Worm (Caenorhabditis elegans) whole organism, L4 larva: ENCODE data around the gene gop-2.

Source experiments
- D1046.2 ChIP-seq: fragments of 200-800 bp; sonication (Bioruptor generic); IDR thresholded peaks from 2 replicates; pipeline ENCODE4 v1.3.6; 2022; ENCODE audit warnings: missing genetic modification characterization, missing compliant biosample characterization
- F26F4.8 ChIP-seq: fragments of 200-800 bp; sonication (Bioruptor generic); conservative IDR thresholded peaks from 2 replicates; pipeline ENCODE4 v1.3.6; 2022; ENCODE audit warnings: missing genetic modification characterization, missing compliant biosample characterization
- F49E8.2 ChIP-seq: sonication (generic microtip); optimal IDR thresholded peaks from 2 replicates; lab custom pipeline; 2016; ENCODE audit warnings: missing compliant biosample characterization, mild to moderate bottlenecking, missing genetic modification characterization, borderline replicate concordance
- T20F7.1 ChIP-seq: fragments of 200-800 bp; sonication (Bioruptor generic); optimal IDR thresholded peaks from 2 replicates; lab custom pipeline; 2018; ENCODE audit warnings: mild to moderate bottlenecking, missing genetic modification characterization, missing compliant biosample characterization
- T26A8.4 ChIP-seq: fragments of 200-800 bp; sonication (Bioruptor generic); IDR thresholded peaks from 2 replicates; pipeline ENCODE4 v1.3.6; 2022; ENCODE audit warnings: missing genetic modification characterization, missing compliant biosample characterization
- Y48G9A.11 ChIP-seq: fragments of 200-800 bp; sonication (Bioruptor generic); IDR thresholded peaks from 2 replicates; pipeline ENCODE4 v1.3.6; 2022; ENCODE audit warnings: missing genetic modification reagents, missing genetic modification characterization, missing compliant biosample characterization
- ZK337.2 ChIP-seq: fragments of 200-800 bp; sonication (Bioruptor generic); IDR thresholded peaks from 2 replicates; pipeline ENCODE4 v1.3.6; 2022; ENCODE audit warnings: missing genetic modification reagents, missing genetic modification characterization, missing compliant biosample characterization
- ZK546.5 ChIP-seq, 2 experiments: sonication (generic microtip); optimal IDR thresholded peaks; 2 replicates each; lab custom pipeline; 2017; ENCODE audit warnings: missing biosample characterization in 2 of 2, missing genetic modification characterization in 2 of 2
- aha-1 ChIP-seq: fragments of 150-350 bp; peaks from one replicate; lab custom pipeline; 2014; ENCODE audit warnings: missing biosample characterization, missing genetic modification characterization
- ama-1 ChIP-seq: fragments of 150-350 bp; optimal IDR thresholded peaks from 2 replicates; lab custom pipeline; 2014; ENCODE audit warnings: inconsistent platforms, mixed read lengths
- ceh-32 ChIP-seq: sonication (generic microtip); optimal IDR thresholded peaks from 2 replicates; lab custom pipeline; 2016; ENCODE audit warnings: mild to moderate bottlenecking, missing genetic modification characterization, missing compliant biosample characterization; ENCODE audit not compliant: poor library complexity
- ceh-44 ChIP-seq: fragments of 200-800 bp; sonication (Bioruptor generic); IDR thresholded peaks from 2 replicates; pipeline ENCODE4 v1.3.6; 2022; ENCODE audit warnings: missing genetic modification reagents, missing genetic modification characterization, missing compliant biosample characterization
- ceh-82 ChIP-seq: sonication (generic microtip); optimal IDR thresholded peaks from 2 replicates; lab custom pipeline; 2017; ENCODE audit warnings: missing biosample characterization, missing genetic modification characterization
- ces-1 ChIP-seq: fragments of 150-350 bp; sonication (generic microtip); optimal IDR thresholded peaks from 4 replicates; lab custom pipeline; 2014; ENCODE audit warnings: missing biosample characterization, missing genetic modification reagents, missing genetic modification characterization
- cey-2 ChIP-seq: sonication (generic microtip); optimal IDR thresholded peaks from 3 replicates; lab custom pipeline; 2017; ENCODE audit warnings: missing genetic modification characterization, mild to moderate bottlenecking, missing compliant biosample characterization, antibody characterized with exemption, borderline replicate concordance; ENCODE audit not compliant: insufficient read depth
- ctbp-1 ChIP-seq: fragments of 200-800 bp; sonication (Bioruptor generic); IDR thresholded peaks from 2 replicates; pipeline ENCODE4 v1.3.6; 2022; ENCODE audit warnings: missing genetic modification reagents, missing genetic modification characterization, missing compliant biosample characterization
- daf-16 ChIP-seq, 3 experiments: sonication (generic microtip); optimal IDR thresholded peaks; 2 replicates each; lab custom pipeline; 2016 to 2017; ENCODE audit warnings: missing genetic modification characterization in 3 of 3, missing genetic modification reagents in 3 of 3, mild to moderate bottlenecking in 2 of 3, missing compliant biosample characterization in 2 of 3, missing biosample characterization in 1 of 3, moderate library complexity in 1 of 3
- dmd-6 ChIP-seq: fragments of 200-800 bp; sonication (Bioruptor generic); IDR thresholded peaks from 2 replicates; pipeline ENCODE4 v1.3.6; 2022; ENCODE audit warnings: missing genetic modification reagents, missing genetic modification characterization, missing compliant biosample characterization
- dmd-9 ChIP-seq: fragments of 200-800 bp; sonication (Bioruptor generic); IDR thresholded peaks from 2 replicates; pipeline ENCODE4 v1.3.6; 2022; ENCODE audit warnings: missing genetic modification reagents, missing genetic modification characterization, missing compliant biosample characterization
- duxl-1 ChIP-seq: sonication (generic microtip); optimal IDR thresholded peaks from 2 replicates; lab custom pipeline; 2016; ENCODE audit warnings: mild to moderate bottlenecking, missing genetic modification characterization, moderate library complexity, missing compliant biosample characterization; ENCODE audit not compliant: poor library complexity
- egl-43 ChIP-seq: fragments of 200-800 bp; sonication (Bioruptor generic); IDR thresholded peaks from 2 replicates; pipeline ENCODE4 v1.3.6; 2022; ENCODE audit warnings: missing genetic modification reagents, missing genetic modification characterization, missing compliant biosample characterization
- fkh-10 ChIP-seq: fragments of 150-350 bp; optimal IDR thresholded peaks from 2 replicates; lab custom pipeline; 2014; ENCODE audit warnings: missing biosample characterization, missing genetic modification reagents, missing genetic modification characterization
- gei-8 ChIP-seq: fragments of 200-800 bp; sonication (Bioruptor generic); optimal IDR thresholded peaks from 2 replicates; lab custom pipeline; 2018; ENCODE audit warnings: mild to moderate bottlenecking, missing genetic modification characterization, missing compliant biosample characterization
- hif-1 ChIP-seq, 2 experiments: sonication (generic microtip); optimal IDR thresholded peaks; 2 replicates each; lab custom pipeline; 2016 to 2017; ENCODE audit warnings: missing compliant biosample characterization in 2 of 2, missing genetic modification characterization in 2 of 2, missing genetic modification reagents in 2 of 2, missing genotype in 2 of 2, mild to moderate bottlenecking in 1 of 2
- hlh-11 ChIP-seq: fragments of 200-800 bp; sonication (Bioruptor generic); optimal IDR thresholded peaks from 2 replicates; lab custom pipeline; 2018; ENCODE audit warnings: mild to moderate bottlenecking, missing genetic modification characterization, missing compliant biosample characterization
- hmg-1.1 ChIP-seq: fragments of 200-800 bp; sonication (Bioruptor generic); IDR thresholded peaks from 2 replicates; pipeline ENCODE4 v1.3.6; 2022; ENCODE audit warnings: missing genetic modification reagents, missing genetic modification characterization, missing compliant biosample characterization
- jun-1 ChIP-seq: fragments of 150-350 bp; optimal IDR thresholded peaks from 2 replicates; lab custom pipeline; 2014; ENCODE audit warnings: missing biosample characterization, missing genetic modification reagents, missing genetic modification characterization
- lim-7 ChIP-seq: fragments of 200-800 bp; sonication (Bioruptor generic); IDR thresholded peaks from 2 replicates; pipeline ENCODE4 v1.3.6; 2022; ENCODE audit warnings: missing genetic modification characterization, missing compliant biosample characterization
- lin-1 ChIP-seq: fragments of 200-800 bp; sonication (Bioruptor generic); IDR thresholded peaks from 2 replicates; pipeline ENCODE4 v1.3.6; 2022; ENCODE audit warnings: missing genetic modification reagents, missing genetic modification characterization, missing compliant biosample characterization
- lin-15B ChIP-seq: fragments of 150-350 bp; sonication (generic microtip); optimal IDR thresholded peaks from 3 replicates; lab custom pipeline; 2014; ENCODE audit warnings: missing biosample characterization, missing genetic modification characterization
- lin-29 ChIP-seq: fragments of 200-800 bp; sonication (Bioruptor generic); IDR thresholded peaks from 2 replicates; pipeline ENCODE4 v1.3.6; 2022; ENCODE audit warnings: missing genetic modification reagents, missing genetic modification characterization, missing compliant biosample characterization
- lin-38 ChIP-seq: fragments of 200-800 bp; sonication (Bioruptor generic); IDR thresholded peaks from 2 replicates; pipeline ENCODE4 v1.3.6; 2022; ENCODE audit warnings: missing genetic modification reagents, missing genetic modification characterization, missing compliant biosample characterization
- lsy-2 ChIP-seq, 2 experiments: fragments of 150-350 bp in 1 of 2; sonication (generic microtip) in 1 of 2; optimal IDR thresholded peaks; 2 replicates each; lab custom pipeline; 2014 to 2017; ENCODE audit warnings: missing biosample characterization in 2 of 2, missing genetic modification characterization in 2 of 2
- mep-1 ChIP-seq: fragments of 150-350 bp; sonication (generic microtip); optimal IDR thresholded peaks from 3 replicates; lab custom pipeline; 2014; ENCODE audit warnings: missing biosample characterization, missing genetic modification characterization
- nhr-237 ChIP-seq: sonication (generic microtip); optimal IDR thresholded peaks from 2 replicates; lab custom pipeline; 2017; ENCODE audit warnings: missing biosample characterization, missing genetic modification characterization
- nhr-6 ChIP-seq: fragments of 150-350 bp; optimal IDR thresholded peaks from 2 replicates; lab custom pipeline; 2014; ENCODE audit warnings: missing biosample characterization, missing genetic modification characterization
- nhr-76 ChIP-seq: fragments of 150-350 bp; optimal IDR thresholded peaks from 2 replicates; lab custom pipeline; 2014; ENCODE audit warnings: missing biosample characterization, missing genetic modification characterization
- pha-4 ChIP-seq, 2 experiments: fragments of 150-350 bp in 1 of 2; fragments of 200-800 bp in 1 of 2; sonication (Bioruptor generic) in 1 of 2; IDR thresholded peaks in 1 of 2; optimal IDR thresholded peaks in 1 of 2; 2 replicates each; pipeline versions ENCODE4 v1.3.6 to Lab custom; 2014 to 2022; ENCODE audit warnings: missing genetic modification characterization in 2 of 2, missing genetic modification reagents in 2 of 2, missing biosample characterization in 1 of 2, missing compliant biosample characterization in 1 of 2
- rbr-2 ChIP-seq: sonication (generic microtip); optimal IDR thresholded peaks from 2 replicates; lab custom pipeline; 2016; ENCODE audit warnings: missing genotype, missing genetic modification characterization, missing compliant biosample characterization
- sdz-12 ChIP-seq: fragments of 200-800 bp; sonication (Bioruptor generic); optimal IDR thresholded peaks from 2 replicates; lab custom pipeline; 2018; ENCODE audit warnings: mild to moderate bottlenecking, missing genetic modification characterization, missing compliant biosample characterization
- set-16 ChIP-seq: fragments of 200-800 bp; sonication (Bioruptor generic); IDR thresholded peaks from 2 replicates; pipeline ENCODE4 v1.3.6; 2022; ENCODE audit warnings: missing genetic modification reagents, missing genetic modification characterization, missing compliant biosample characterization
- skn-1 ChIP-seq: fragments of 150-350 bp; optimal IDR thresholded peaks from 2 replicates; lab custom pipeline; 2014; ENCODE audit warnings: missing biosample characterization, missing genetic modification characterization
- snpc-1.2 ChIP-seq: fragments of 200-800 bp; sonication (Bioruptor generic); IDR thresholded peaks from 2 replicates; pipeline ENCODE4 v1.3.6; 2022; ENCODE audit warnings: missing genetic modification reagents, missing genetic modification characterization, missing compliant biosample characterization
- snpc-4 ChIP-seq: fragments of 150-350 bp; optimal IDR thresholded peaks from 2 replicates; lab custom pipeline; 2014; ENCODE audit warnings: missing biosample characterization, missing genetic modification characterization
- spr-3 ChIP-seq: fragments of 200-800 bp; sonication (Bioruptor generic); optimal IDR thresholded peaks from 2 replicates; lab custom pipeline; 2018; ENCODE audit warnings: mild to moderate bottlenecking, missing genetic modification characterization, missing compliant biosample characterization
- vab-7 ChIP-seq: fragments of 200-800 bp; sonication (Bioruptor generic); IDR thresholded peaks from 2 replicates; pipeline ENCODE4 v1.3.6; 2022; ENCODE audit warnings: missing genetic modification reagents, missing genetic modification characterization, missing compliant biosample characterization
- zfp-2 ChIP-seq: sonication (generic microtip); optimal IDR thresholded peaks from 2 replicates; lab custom pipeline; 2016; ENCODE audit warnings: mild to moderate bottlenecking, missing genetic modification characterization, missing compliant biosample characterization
- zfp-3 ChIP-seq: fragments of 200-800 bp; sonication (Bioruptor generic); conservative IDR thresholded peaks from 2 replicates; pipeline ENCODE4 v1.3.6; 2022; ENCODE audit warnings: missing genetic modification reagents, missing genetic modification characterization, missing compliant biosample characterization

gop-2 gene

DNA sequence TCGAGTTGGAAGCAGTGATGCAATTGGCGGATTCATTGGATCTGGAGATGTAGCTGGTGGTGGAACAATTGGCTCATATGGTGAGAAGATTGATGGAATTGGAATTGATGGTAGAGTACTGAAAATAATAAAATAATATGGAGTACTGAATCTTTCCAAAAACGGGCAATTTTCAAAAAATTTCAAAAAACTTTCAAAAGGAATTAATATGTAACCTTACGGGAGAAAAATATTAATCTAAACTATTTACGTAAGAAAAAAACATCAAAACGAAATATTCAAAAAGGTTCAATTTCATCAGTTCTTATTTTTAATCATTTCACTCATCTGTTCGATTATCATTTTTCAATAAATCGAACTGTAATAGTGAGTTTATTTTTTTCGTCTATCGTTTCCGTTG is 11.0 kb downstream of the gop-2 start, which contains the start of gene ZC395.4 (continued):
- TF ChIP-seq nhr-76 (tag; lab: Kevin White, UChicago), result no peak

DNA sequence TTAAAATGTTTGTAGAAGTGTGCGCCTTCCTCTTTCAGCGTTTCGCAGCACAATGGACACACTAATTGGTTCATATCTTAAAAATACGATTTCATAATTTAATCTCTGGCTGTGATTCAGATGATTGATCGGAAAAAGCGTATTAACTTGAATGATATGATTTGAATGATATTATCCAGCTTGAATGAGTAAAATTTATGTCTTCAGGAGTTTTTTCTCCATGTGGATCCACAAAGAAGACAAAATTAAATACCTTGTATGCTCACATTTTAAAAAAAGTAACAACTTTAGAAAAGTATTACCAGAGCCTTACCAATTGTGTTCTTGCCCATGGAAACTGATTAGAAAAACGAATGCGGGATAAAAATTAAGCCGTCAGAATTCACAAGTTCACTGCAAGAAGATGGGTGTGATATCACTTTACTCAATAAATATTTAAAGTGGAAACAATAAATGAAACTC is 14.6 kb downstream of the gop-2 start, which contains the start of gene ztf-8:
Gene ztf-8 (minus strand): TSS at position 76 of the 462 bp plus-strand sequence.
- TF ChIP-seq T26A8.4 (GFP tag; lab: Robert Waterston, UW) (peak; percentile 62; the same call in 1 of the 2 replicates), D1046.2 (GFP tag; lab: Robert Waterston, UW) (no peak), T20F7.1 (GFP tag; lab: Kevin White, UChicago) (peak; percentile 3), snpc-4 (no peak), snpc-1.2 (no peak), egl-43 (GFP tag; lab: Robert Waterston, UW) (no peak), vab-7 (no peak), ceh-82 (tag; lab: Kevin White, UChicago) (no peak), lin-29 (GFP tag; lab: Robert Waterston, UW) (no peak), hmg-1.1 (GFP tag; lab: Robert Waterston, UW) (0 out of 2 replicates have a peak, but pooled peaks have one; percentile 21), hlh-11 (no peak), fkh-10 (no peak), lin-1 (GFP tag; lab: Robert Waterston, UW) (0 out of 2 replicates have a peak, but pooled peaks have one; percentile 36), mep-1 (tag; lab: Kevin White, UChicago) (no peak), nhr-6 (tag; lab: Kevin White, UChicago) (no peak), nhr-237 (tag; lab: Kevin White, UChicago) (no peak), zfp-2 (tag; lab: Kevin White, UChicago) (no peak), rbr-2 (tag; lab: Kevin White, UChicago) (no peak), F49E8.2 (tag; lab: Kevin White, UChicago) (peak; percentile 81), F26F4.8 (no peak), lsy-2 (tag; optimal IDR thresholded peaks at IDR 0.05; lab: Kevin White, UChicago) (peak in 1 of 2 experiments; percentile 49), ZK546.5 (tag; optimal IDR thresholded peaks at IDR 0.05; lab: Kevin White, UChicago) (no peak), lin-15B (tag; lab: Kevin White, UChicago) (no peak), ceh-44 (no peak), aha-1 (tag; lab: Kevin White, UChicago) (peak; percentile 19), hif-1 (tag; optimal IDR thresholded peaks at IDR 0.05; lab: Kevin White, UChicago) (no peak), ama-1 (lab: Kevin White, UChicago) (peak; percentile 9), Y48G9A.11 (GFP tag; lab: Robert Waterston, UW) (peak; percentile 65; the same call in 1 of the 2 replicates), dmd-9 (GFP tag; lab: Robert Waterston, UW) (no peak), dmd-6 (GFP tag; lab: Robert Waterston, UW) (0 out of 2 replicates have a peak, but pooled peaks have one; percentile 6), pha-4 (GFP tag; IDR thresholded peaks at IDR 0.05; lab: Robert Waterston, UW) (peak; percentile 43; the same call in 1 of the 2 replicates), pha-4 (tag; optimal IDR thresholded peaks at IDR 0.05; lab: Kevin White, UChicago) (no peak), skn-1 (tag; lab: Kevin White, UChicago) (no peak), spr-3 (peak; percentile 10), ctbp-1 (no peak), ceh-32 (no peak), cey-2 (tag; lab: Kevin White, UChicago) (no peak), set-16 (no peak), ZK337.2 (GFP tag; lab: Robert Waterston, UW) (no peak), duxl-1 (tag; lab: Kevin White, UChicago) (no peak), ces-1 (GFP tag; lab: Kevin White, UChicago) (no peak), gei-8 (GFP tag; lab: Kevin White, UChicago) (no peak), zfp-3 (no peak), lim-7 (no peak), daf-16 (GFP tag; optimal IDR thresholded peaks at IDR 0.05; lab: Kevin White, UChicago) (no peak), daf-16 (tag; optimal IDR thresholded peaks at IDR 0.05; lab: Kevin White, UChicago) (peak; percentile 0), jun-1 (tag; lab: Kevin White, UChicago) (no peak), lin-38 (GFP tag; lab: Robert Waterston, UW) (peak; percentile 54), sdz-12 (no peak)
